Fruit fly (Drosophila melanogaster) whole organism, embryonic: Measurements from ENCODE around the gene HBS1.

ENCODE experiments used
- ATbp ChIP-seq: fragments of 200-800 bp; sonication (Bioruptor generic); optimal IDR thresholded peaks from 2 replicates; lab custom pipeline; 2017; ENCODE audit warnings: missing biosample characterization, mild to moderate bottlenecking, missing genetic modification characterization, missing genetic modification reagents
- Atf-2 ChIP-seq: fragments of 200-800 bp; sonication (Bioruptor generic); optimal IDR thresholded peaks from 2 replicates; lab custom pipeline; 2016; ENCODE audit warnings: missing biosample characterization, missing genetic modification characterization
- Atf6 ChIP-seq: fragments of 200-800 bp; sonication (Bioruptor generic); IDR thresholded peaks from 2 replicates; pipeline ENCODE4 v1.3.6; 2022; ENCODE audit warnings: missing biosample characterization, missing genetic modification characterization
- Awh ChIP-seq: fragments of 200-800 bp; sonication (Bioruptor generic); IDR thresholded peaks from 2 replicates; pipeline ENCODE4, ENCODE4 v1.3.6; 2022; ENCODE audit warnings: missing biosample characterization, missing genetic modification characterization
- CG10431 ChIP-seq: fragments of 200-800 bp; sonication (Bioruptor generic); optimal IDR thresholded peaks from 3 replicates; lab custom pipeline; 2018; ENCODE audit warnings: missing biosample characterization, mild to moderate bottlenecking, missing genetic modification characterization
- CG10565 ChIP-seq: fragments of 200-800 bp; sonication (Bioruptor generic); optimal IDR thresholded peaks from 3 replicates; lab custom pipeline; 2016; ENCODE audit warnings: missing biosample characterization, mild to moderate bottlenecking, missing genetic modification characterization
- CG11723 ChIP-seq: fragments of 200-800 bp; sonication (Bioruptor generic); optimal IDR thresholded peaks from 2 replicates; lab custom pipeline; 2017; ENCODE audit warnings: missing biosample characterization, mild to moderate bottlenecking, missing genetic modification characterization
- CG12155 ChIP-seq: fragments of 200-800 bp; sonication (Bioruptor generic); optimal IDR thresholded peaks from 3 replicates; lab custom pipeline; 2016; ENCODE audit warnings: missing biosample characterization, missing genetic modification characterization
- CG13424 ChIP-seq: fragments of 200-800 bp; sonication (Bioruptor generic); optimal IDR thresholded peaks from 2 replicates; lab custom pipeline; 2019; ENCODE audit warnings: missing biosample characterization, mild to moderate bottlenecking, missing genetic modification characterization, moderate library complexity
- CG13775 ChIP-seq: fragments of 200-800 bp; sonication (Bioruptor generic); optimal IDR thresholded peaks from 3 replicates; lab custom pipeline; 2017; ENCODE audit warnings: missing biosample characterization, mild to moderate bottlenecking, missing genetic modification characterization
- CG15696 ChIP-seq: fragments of 200-800 bp; sonication (Bioruptor generic); optimal IDR thresholded peaks from 2 replicates; lab custom pipeline; 2019; ENCODE audit warnings: missing biosample characterization, mild to moderate bottlenecking, missing genetic modification characterization, moderate library complexity
- CG16813 ChIP-seq: fragments of 200-800 bp; sonication (Bioruptor generic); IDR thresholded peaks from 3 replicates; pipeline ENCODE4 v1.3.6; 2022; ENCODE audit warnings: missing biosample characterization, missing genetic modification characterization; ENCODE audit not compliant: partially characterized antibody
- CG17186 ChIP-seq: fragments of 200-800 bp; sonication (Bioruptor generic); optimal IDR thresholded peaks from 3 replicates; lab custom pipeline; 2017; ENCODE audit warnings: missing biosample characterization, missing genetic modification reagents, missing genetic modification characterization
- CG17802 ChIP-seq: fragments of 200-800 bp; sonication (Bioruptor generic); optimal IDR thresholded peaks from 2 replicates; lab custom pipeline; 2018; ENCODE audit warnings: missing biosample characterization, mild to moderate bottlenecking, missing genetic modification characterization, moderate library complexity
- CG30403 ChIP-seq: fragments of 200-800 bp; sonication (Bioruptor generic); optimal IDR thresholded peaks from 3 replicates; lab custom pipeline; 2016; ENCODE audit warnings: missing biosample characterization, missing genetic modification characterization
- CG31224 ChIP-seq: fragments of 200-800 bp; sonication (Bioruptor generic); IDR thresholded peaks from 2 replicates; pipeline ENCODE4 v1.3.6; 2022; ENCODE audit warnings: missing biosample characterization, missing genetic modification characterization
- CG4360 ChIP-seq: fragments of 200-800 bp; sonication (Bioruptor generic); IDR thresholded peaks from 2 replicates; pipeline ENCODE4 v1.3.6; 2022; ENCODE audit warnings: missing biosample characterization, missing genetic modification characterization
- CG6854 ChIP-seq: fragments of 200-800 bp; sonication (Bioruptor generic); optimal IDR thresholded peaks from 3 replicates; lab custom pipeline; 2017; ENCODE audit warnings: missing biosample characterization, mild to moderate bottlenecking, missing genetic modification characterization
- CG7928 ChIP-seq: fragments of 200-800 bp; sonication (Bioruptor generic); optimal IDR thresholded peaks from 2 replicates; lab custom pipeline; 2017; ENCODE audit warnings: missing biosample characterization, mild to moderate bottlenecking, missing genetic modification characterization
- CG8388 ChIP-seq: fragments of 200-800 bp; sonication (Bioruptor generic); optimal IDR thresholded peaks from 2 replicates; lab custom pipeline; 2019; ENCODE audit warnings: missing biosample characterization, mild to moderate bottlenecking, missing genetic modification characterization, moderate library complexity
- CG8478 ChIP-seq: fragments of >200 bp; optimal IDR thresholded peaks from 2 replicates; lab custom pipeline; 2018
- CG9876 ChIP-seq: fragments of 200-800 bp; sonication (Bioruptor generic); optimal IDR thresholded peaks from 2 replicates; lab custom pipeline; 2016; ENCODE audit warnings: missing biosample characterization, missing genetic modification characterization
- CG9932 ChIP-seq: fragments of 200-800 bp; sonication (Bioruptor generic); IDR thresholded peaks from 2 replicates; pipeline ENCODE4 v1.3.6; 2022; ENCODE audit warnings: missing biosample characterization, missing genetic modification characterization
- CHES-1-like ChIP-seq: fragments of 200-800 bp; sonication (Bioruptor generic); optimal IDR thresholded peaks from 2 replicates; lab custom pipeline; 2016; ENCODE audit warnings: missing biosample characterization, missing genetic modification characterization
- HmgD ChIP-seq: fragments of 200-800 bp; sonication (Bioruptor generic); optimal IDR thresholded peaks from 3 replicates; lab custom pipeline; 2016; ENCODE audit warnings: missing biosample characterization, missing genetic modification characterization
- Lhr ChIP-seq: fragments of 200-800 bp; sonication (Bioruptor generic); optimal IDR thresholded peaks from 3 replicates; lab custom pipeline; 2017; ENCODE audit warnings: mild to moderate bottlenecking, missing biosample characterization, missing genetic modification reagents, missing genetic modification characterization
- MESR4 ChIP-seq: fragments of 200-800 bp; sonication (Bioruptor generic); optimal IDR thresholded peaks from 2 replicates; lab custom pipeline; 2018; ENCODE audit warnings: missing biosample characterization, mild to moderate bottlenecking, missing genetic modification characterization, moderate library complexity
- Meics ChIP-seq: fragments of 200-800 bp; sonication (Bioruptor generic); optimal IDR thresholded peaks from 2 replicates; lab custom pipeline; 2017; ENCODE audit warnings: missing biosample characterization, mild to moderate bottlenecking, missing genetic modification characterization
- Mes4 ChIP-seq: fragments of 200-800 bp; sonication (Bioruptor generic); optimal IDR thresholded peaks from 2 replicates; lab custom pipeline; 2016; ENCODE audit warnings: missing biosample characterization, missing genetic modification characterization
- Nf-YC ChIP-seq: fragments of 200-800 bp; optimal IDR thresholded peaks from 3 replicates; lab custom pipeline; 2019; ENCODE audit warnings: missing biosample characterization, mild to moderate bottlenecking, missing genetic modification characterization, moderate library complexity
- Poxn ChIP-seq: fragments of 200-800 bp; sonication (Bioruptor generic); IDR thresholded peaks from 2 replicates; pipeline ENCODE4 v1.3.6; 2022; ENCODE audit warnings: missing biosample characterization, missing genetic modification characterization
- Vsx1 ChIP-seq: fragments of 200-800 bp; sonication (Bioruptor generic); optimal IDR thresholded peaks from 2 replicates; lab custom pipeline; 2017; ENCODE audit warnings: missing biosample characterization, mild to moderate bottlenecking, missing genetic modification characterization, missing genetic modification reagents
- YL-1 ChIP-seq: fragments of 200-800 bp; sonication (Bioruptor generic); optimal IDR thresholded peaks from 3 replicates; lab custom pipeline; 2017; ENCODE audit warnings: missing biosample characterization, mild to moderate bottlenecking, missing genetic modification characterization
- ab ChIP-seq: fragments of 200-800 bp; sonication (Bioruptor generic); optimal IDR thresholded peaks from 2 replicates; lab custom pipeline; 2016; ENCODE audit warnings: missing biosample characterization, missing genetic modification characterization
- ap ChIP-seq: fragments of 200-800 bp; sonication (Bioruptor generic); IDR thresholded peaks from 2 replicates; pipeline ENCODE4 v1.3.6; 2022; ENCODE audit warnings: missing biosample characterization, missing genetic modification characterization
- bbx ChIP-seq: fragments of 200-800 bp; sonication (Bioruptor generic); IDR thresholded peaks from 2 replicates; pipeline ENCODE4 v1.3.6; 2022; ENCODE audit warnings: missing biosample characterization, missing genetic modification characterization; ENCODE audit not compliant: partially characterized antibody
- chn ChIP-seq: fragments of 200-800 bp; sonication (Bioruptor generic); optimal IDR thresholded peaks from 2 replicates; lab custom pipeline; 2016; ENCODE audit warnings: missing biosample characterization, missing genetic modification characterization
- croc ChIP-seq: fragments of 200-800 bp; sonication (Bioruptor generic); conservative IDR thresholded peaks from 3 replicates; pipeline ENCODE4 v1.3.6; 2022; ENCODE audit warnings: missing biosample characterization, missing genetic modification characterization
- dysf ChIP-seq: fragments of 200-800 bp; sonication (Bioruptor generic); IDR thresholded peaks from 3 replicates; pipeline ENCODE4 v1.3.6; 2022; ENCODE audit warnings: missing biosample characterization, missing genetic modification characterization
- hth ChIP-seq: fragments of >200 bp; optimal IDR thresholded peaks from 2 replicates; lab custom pipeline; 2017; ENCODE audit warnings: inconsistent platforms
- lmd ChIP-seq: fragments of 200-800 bp; sonication (Bioruptor generic); IDR thresholded peaks from 2 replicates; pipeline ENCODE4 v1.3.6; 2022; ENCODE audit warnings: missing biosample characterization, missing genetic modification characterization
- lola ChIP-seq, 3 experiments: fragments of >200 bp in 2 of 3; fragments of 200-800 bp in 1 of 3; sonication (Bioruptor generic) in 1 of 3; optimal IDR thresholded peaks; 2 replicates each; lab custom pipeline; 2017 to 2019; ENCODE audit warnings: missing biosample characterization in 3 of 3, missing genetic modification characterization in 3 of 3, mild to moderate bottlenecking in 1 of 3, moderate library complexity in 1 of 3
- nau ChIP-seq: fragments of 200-800 bp; sonication (Bioruptor generic); optimal IDR thresholded peaks from 3 replicates; lab custom pipeline; 2017; ENCODE audit warnings: missing biosample characterization, mild to moderate bottlenecking, missing genetic modification characterization, missing genetic modification reagents
- nerfin-2 ChIP-seq: fragments of 200-800 bp; sonication (Bioruptor generic); IDR thresholded peaks from 2 replicates; pipeline ENCODE4 v1.3.6; 2022; ENCODE audit warnings: missing biosample characterization, missing genetic modification characterization; ENCODE audit not compliant: partially characterized antibody
- onecut ChIP-seq: fragments of 200-800 bp; sonication (Bioruptor generic); IDR thresholded peaks from 2 replicates; pipeline ENCODE4 v1.3.6; 2022; ENCODE audit warnings: missing biosample characterization, missing genetic modification characterization
- otp ChIP-seq: fragments of 200-800 bp; sonication (Bioruptor generic); IDR thresholded peaks from 3 replicates; pipeline ENCODE4, ENCODE4 v1.3.6; 2022; ENCODE audit warnings: missing biosample characterization, missing genetic modification characterization
- pum ChIP-seq: fragments of 200-800 bp; sonication (Bioruptor generic); optimal IDR thresholded peaks from 2 replicates; lab custom pipeline; 2016; ENCODE audit warnings: missing biosample characterization, missing genetic modification characterization
- ranshi ChIP-seq: fragments of 200-800 bp; sonication (Bioruptor generic); IDR thresholded peaks from 2 replicates; pipeline ENCODE4 v1.3.6; 2022; ENCODE audit warnings: missing biosample characterization, missing genetic modification characterization
- repo ChIP-seq: fragments of 200-800 bp; sonication (Bioruptor generic); optimal IDR thresholded peaks from 2 replicates; lab custom pipeline; 2016; ENCODE audit warnings: missing biosample characterization, missing genetic modification characterization
- twi ChIP-seq: fragments of 200-800 bp; optimal IDR thresholded peaks from 2 replicates; lab custom pipeline; 2019; ENCODE audit warnings: missing biosample characterization, mild to moderate bottlenecking, missing genetic modification characterization, moderate library complexity
- wdn ChIP-seq: fragments of 200-800 bp; sonication (Bioruptor generic); IDR thresholded peaks from 2 replicates; pipeline ENCODE4 v1.3.6; 2022; ENCODE audit warnings: missing biosample characterization, missing genetic modification characterization
- wor ChIP-seq: fragments of 200-800 bp; sonication (Bioruptor generic); IDR thresholded peaks from 2 replicates; pipeline ENCODE4 v1.3.6; 2022; ENCODE audit warnings: missing biosample characterization, missing genetic modification characterization

The HBS1 gene

dm6 chr3L:1886125-1886544 lies 21.1 kb upstream of the HBS1 start (continued):
- TF ChIP-seq Lhr (GFP tag; lab: Kevin White, UChicago), result peak; percentile 64
- TF ChIP-seq onecut (GFP tag; lab: Robert Waterston, UW), result peak; percentile 78
- TF ChIP-seq Atf6, result peak; percentile 28; the same call in 1 of the 2 replicates
- TF ChIP-seq lola (GFP tag; optimal IDR thresholded peaks at IDR 0.05; lab: Kevin White, UChicago), result peak in 1 of 3 experiments; percentile 85
- TF ChIP-seq otp (GFP tag; lab: Robert Waterston, UW), result peak; percentile 91
- TF ChIP-seq CG17186 (GFP tag; lab: Kevin White, UChicago), result peak; percentile 49
- TF ChIP-seq CG8388 (GFP tag; lab: Kevin White, UChicago), result peak; percentile 79
- peak; percentile 79 for TF ChIP-seq ranshi (GFP tag; lab: Robert Waterston, UW)
- peak; percentile 78 for TF ChIP-seq CG30403 (GFP tag; lab: Kevin White, UChicago)
- TF ChIP-seq hth (lab: Kevin White, UChicago), result no peak
- peak; percentile 84 for TF ChIP-seq ATbp
- TF ChIP-seq CG7928, result no peak
- no peak for TF ChIP-seq nerfin-2 (GFP tag; lab: Robert Waterston, UW)
- TF ChIP-seq Atf-2, result peak; percentile 77
- TF ChIP-seq bbx (GFP tag; lab: Robert Waterston, UW), result no peak
- TF ChIP-seq nau (GFP tag; lab: Kevin White, UChicago), result peak; percentile 28
- peak; percentile 84 for TF ChIP-seq chn (GFP tag; lab: Kevin White, UChicago)
- peak; percentile 78 for TF ChIP-seq Mes4 (GFP tag; lab: Kevin White, UChicago)
- TF ChIP-seq YL-1 (GFP tag; lab: Kevin White, UChicago), result no peak
- TF ChIP-seq CG8478, result no peak
- TF ChIP-seq ap (GFP tag; lab: Robert Waterston, UW), result peak; percentile 87
- TF ChIP-seq twi (tag; lab: Kevin White, UChicago), result peak; percentile 58
- TF ChIP-seq CG15696 (tag; lab: Kevin White, UChicago), result peak; percentile 94
- TF ChIP-seq Nf-YC, result peak; percentile 18
- TF ChIP-seq CG9932 (GFP tag; lab: Robert Waterston, UW), result no peak
- peak; percentile 51 for TF ChIP-seq CG12155 (GFP tag; lab: Kevin White, UChicago)
- peak; percentile 90 for TF ChIP-seq CG4360 (GFP tag; lab: Robert Waterston, UW)
- TF ChIP-seq CG16813 (GFP tag; lab: Robert Waterston, UW), result no peak
- TF ChIP-seq wdn (GFP tag; lab: Robert Waterston, UW), result peak; percentile 38; the same call in 1 of the 2 replicates
- TF ChIP-seq Awh, result peak; percentile 85
- no peak for TF ChIP-seq CG6854
- TF ChIP-seq CG9876, result peak; percentile 52
- peak; percentile 60 for TF ChIP-seq Meics (GFP tag; lab: Kevin White, UChicago)
- peak; percentile 78 for TF ChIP-seq repo
- peak; percentile 6 for TF ChIP-seq MESR4
- TF ChIP-seq CG17802 (tag; lab: Kevin White, UChicago), result peak; percentile 62
- peak; percentile 86 for TF ChIP-seq CG13424 (tag; lab: Kevin White, UChicago)
- TF ChIP-seq Vsx1 (GFP tag; lab: Kevin White, UChicago), result no peak
- TF ChIP-seq lmd (GFP tag; lab: Robert Waterston, UW), result peak; percentile 75
- TF ChIP-seq CG10565 (GFP tag; lab: Kevin White, UChicago), result peak; percentile 53
- TF ChIP-seq CG31224, result peak; percentile 59
- TF ChIP-seq HmgD, result no peak
- peak; percentile 78 for TF ChIP-seq CG13775
- TF ChIP-seq CG11723 (GFP tag; lab: Kevin White, UChicago), result peak; percentile 54
- TF ChIP-seq croc (GFP tag; lab: Robert Waterston, UW), result peak; percentile 84
- no peak for TF ChIP-seq Poxn (GFP tag; lab: Robert Waterston, UW)
- TF ChIP-seq ab, result no peak
- peak; percentile 85 for TF ChIP-seq pum
- peak; percentile 63 for TF ChIP-seq CHES-1-like (GFP tag; lab: Kevin White, UChicago)
- peak; percentile 80 for TF ChIP-seq wor (GFP tag; lab: Robert Waterston, UW)
- no peak for TF ChIP-seq CG10431 (GFP tag; lab: Kevin White, UChicago)
- TF ChIP-seq dysf (GFP tag; lab: Robert Waterston, UW), result peak; percentile 78
